Fruit fly (Drosophila melanogaster) whole organism, embryonic: ENCODE results near the gene ppk30.

Experiments used
- B-H2 ChIP-seq: fragments of 200-800 bp; sonication (Bioruptor generic); optimal IDR thresholded peaks from 2 replicates; lab custom pipeline; 2018; ENCODE audit warnings: missing biosample characterization, mild to moderate bottlenecking, missing genetic modification characterization
- CG10209 ChIP-seq: fragments of 200-800 bp; sonication (Bioruptor generic); optimal IDR thresholded peaks from 3 replicates; lab custom pipeline; 2017; ENCODE audit warnings: missing biosample characterization, mild to moderate bottlenecking, missing genetic modification characterization, missing genetic modification reagents
- CG1024 ChIP-seq: fragments of 200-800 bp; sonication (Bioruptor generic); IDR thresholded peaks from 2 replicates; pipeline ENCODE4 v1.3.6; 2022; ENCODE audit warnings: missing biosample characterization, missing genetic modification characterization
- CG10543 ChIP-seq: fragments of 200-800 bp; sonication (Bioruptor generic); optimal IDR thresholded peaks from 3 replicates; lab custom pipeline; 2017; ENCODE audit warnings: missing biosample characterization, mild to moderate bottlenecking, missing genetic modification characterization, moderate library complexity
- CG10654 ChIP-seq: fragments of 200-800 bp; sonication (Bioruptor generic); optimal IDR thresholded peaks from 2 replicates; lab custom pipeline; 2016; ENCODE audit warnings: missing biosample characterization, missing genetic modification characterization
- CG11723 ChIP-seq: fragments of 200-800 bp; sonication (Bioruptor generic); optimal IDR thresholded peaks from 2 replicates; lab custom pipeline; 2017; ENCODE audit warnings: missing biosample characterization, mild to moderate bottlenecking, missing genetic modification characterization
- CG12071 ChIP-seq: fragments of 200-800 bp; sonication (Bioruptor generic); optimal IDR thresholded peaks from 3 replicates; lab custom pipeline; 2018; ENCODE audit warnings: missing biosample characterization, mild to moderate bottlenecking, missing genetic modification characterization
- CG1233 ChIP-seq: fragments of 200-800 bp; sonication (Bioruptor generic); optimal IDR thresholded peaks from 4 replicates; lab custom pipeline; 2018; ENCODE audit warnings: missing biosample characterization, mild to moderate bottlenecking, missing genetic modification characterization
- CG12659 ChIP-seq: fragments of 200-800 bp; sonication (Bioruptor generic); optimal IDR thresholded peaks from 3 replicates; lab custom pipeline; 2017; ENCODE audit warnings: mild to moderate bottlenecking, missing biosample characterization, missing genetic modification reagents, missing genetic modification characterization
- CG12744 ChIP-seq: fragments of 200-800 bp; sonication (Bioruptor generic); optimal IDR thresholded peaks from 2 replicates; lab custom pipeline; 2016; ENCODE audit warnings: missing biosample characterization, missing genetic modification characterization
- CG13287 ChIP-seq: fragments of 200-800 bp; sonication (Bioruptor generic); IDR thresholded peaks from 2 replicates; pipeline ENCODE4 v1.3.6; 2022; ENCODE audit warnings: missing biosample characterization, missing genetic modification characterization; ENCODE audit not compliant: partially characterized antibody
- CG14667 ChIP-seq: fragments of 200-800 bp; sonication (Bioruptor generic); IDR thresholded peaks from 2 replicates; pipeline ENCODE4 v1.3.6; 2022; ENCODE audit warnings: missing biosample characterization, missing genetic modification characterization
- CG14965 ChIP-seq: fragments of 200-800 bp; sonication (Bioruptor generic); optimal IDR thresholded peaks from 2 replicates; lab custom pipeline; 2016; ENCODE audit warnings: missing biosample characterization, missing genetic modification characterization, borderline replicate concordance
- CG16813 ChIP-seq: fragments of 200-800 bp; sonication (Bioruptor generic); IDR thresholded peaks from 3 replicates; pipeline ENCODE4 v1.3.6; 2022; ENCODE audit warnings: missing biosample characterization, missing genetic modification characterization; ENCODE audit not compliant: partially characterized antibody
- CG17359 ChIP-seq: fragments of 200-800 bp; sonication (Bioruptor generic); optimal IDR thresholded peaks from 3 replicates; lab custom pipeline; 2018; ENCODE audit warnings: missing biosample characterization, mild to moderate bottlenecking, missing genetic modification characterization, moderate library complexity
- CG17612 ChIP-seq: fragments of 200-800 bp; sonication (Bioruptor generic); IDR thresholded peaks from 2 replicates; pipeline ENCODE4 v1.3.6; 2022; ENCODE audit warnings: missing biosample characterization, missing genetic modification characterization
- CG18011 ChIP-seq: fragments of 200-800 bp; sonication (Bioruptor generic); optimal IDR thresholded peaks from 2 replicates; lab custom pipeline; 2017; ENCODE audit warnings: missing biosample characterization, missing genetic modification characterization, mild to moderate bottlenecking, moderate library complexity, missing genotype
- CG18476 ChIP-seq: fragments of 200-800 bp; sonication (Bioruptor generic); optimal IDR thresholded peaks from 2 replicates; lab custom pipeline; 2016; ENCODE audit warnings: missing biosample characterization, mild to moderate bottlenecking, missing genetic modification characterization
- CG2120 ChIP-seq: fragments of 200-800 bp; sonication (Bioruptor generic); optimal IDR thresholded peaks from 3 replicates; lab custom pipeline; 2016; ENCODE audit warnings: missing biosample characterization, missing genetic modification characterization
- CG31388 ChIP-seq: fragments of 200-800 bp; sonication (Bioruptor generic); optimal IDR thresholded peaks from 2 replicates; lab custom pipeline; 2016; ENCODE audit warnings: missing biosample characterization, missing genetic modification characterization
- CG34422 ChIP-seq: fragments of 200-800 bp; sonication (Bioruptor generic); IDR thresholded peaks from 3 replicates; pipeline ENCODE4 v1.3.6; 2022; ENCODE audit warnings: missing biosample characterization, missing genetic modification characterization
- CG3995 ChIP-seq: fragments of 200-800 bp; sonication (Bioruptor generic); optimal IDR thresholded peaks from 3 replicates; lab custom pipeline; 2016; ENCODE audit warnings: missing biosample characterization, missing genetic modification characterization
- CG7556 ChIP-seq: fragments of 200-800 bp; sonication (Bioruptor generic); optimal IDR thresholded peaks from 2 replicates; lab custom pipeline; 2017; ENCODE audit warnings: missing biosample characterization, mild to moderate bottlenecking, missing genetic modification characterization
- CG8089 ChIP-seq: fragments of 200-800 bp; sonication (Bioruptor generic); optimal IDR thresholded peaks from 3 replicates; lab custom pipeline; 2016; ENCODE audit warnings: missing biosample characterization, missing genetic modification characterization
- CG8478 ChIP-seq: fragments of >200 bp; optimal IDR thresholded peaks from 2 replicates; lab custom pipeline; 2018
- Dll ChIP-seq: fragments of 200-800 bp; sonication (Bioruptor generic); IDR thresholded peaks from 4 replicates; pipeline ENCODE4 v1.3.6; 2022; ENCODE audit warnings: missing biosample characterization, missing genetic modification characterization; ENCODE audit not compliant: partially characterized antibody
- Fer3 ChIP-seq: fragments of 200-800 bp; sonication (Bioruptor generic); optimal IDR thresholded peaks from 2 replicates; lab custom pipeline; 2018; ENCODE audit warnings: missing biosample characterization, mild to moderate bottlenecking, missing genetic modification characterization, moderate library complexity
- Gug ChIP-seq: fragments of 200-800 bp; sonication (Bioruptor generic); IDR thresholded peaks from 4 replicates; pipeline ENCODE4 v1.3.6; 2022; ENCODE audit warnings: missing biosample characterization, missing genetic modification characterization
- HHEX ChIP-seq: fragments of 200-800 bp; sonication (Bioruptor generic); optimal IDR thresholded peaks from 3 replicates; lab custom pipeline; 2017; ENCODE audit warnings: missing biosample characterization, mild to moderate bottlenecking, missing genetic modification characterization, missing genetic modification reagents
- MBD-R2 ChIP-seq: fragments of 200-800 bp; sonication (Bioruptor generic); IDR thresholded peaks from 2 replicates; pipeline ENCODE4 v1.3.6; 2022; ENCODE audit warnings: missing biosample characterization, missing genetic modification characterization
- NC2β ChIP-seq: fragments of 200-800 bp; sonication (Bioruptor generic); optimal IDR thresholded peaks from 2 replicates; lab custom pipeline; 2016; ENCODE audit warnings: missing biosample characterization, missing genetic modification characterization
- Neu2 ChIP-seq: fragments of 200-800 bp; sonication (Bioruptor generic); optimal IDR thresholded peaks from 3 replicates; lab custom pipeline; 2016; ENCODE audit warnings: missing biosample characterization, missing genetic modification characterization, borderline replicate concordance
- Six4 ChIP-seq: fragments of 200-800 bp; sonication (Bioruptor generic); optimal IDR thresholded peaks from 2 replicates; lab custom pipeline; 2016; ENCODE audit warnings: missing biosample characterization, missing genetic modification characterization
- Sox100B ChIP-seq: fragments of 200-800 bp; sonication (Bioruptor generic); optimal IDR thresholded peaks from 3 replicates; lab custom pipeline; 2018; ENCODE audit warnings: missing biosample characterization, mild to moderate bottlenecking, missing genetic modification characterization
- TFAM ChIP-seq: fragments of 200-800 bp; sonication (Bioruptor generic); optimal IDR thresholded peaks from 2 replicates; lab custom pipeline; 2017; ENCODE audit warnings: missing biosample characterization, missing genetic modification characterization, inconsistent platforms
- Trl ChIP-seq, 3 experiments: fragments of >200 bp in 2 of 3; fragments of 200-800 bp in 1 of 3; sonication (Bioruptor generic) in 1 of 3; optimal IDR thresholded peaks; 2 replicates in 1 of 3; 3 replicates in 2 of 3; lab custom pipeline; 2016 to 2017; ENCODE audit warnings: missing biosample characterization in 1 of 3, missing genetic modification characterization in 1 of 3
- ase ChIP-seq: fragments of 200-800 bp; sonication (Bioruptor generic); IDR thresholded peaks from 3 replicates; pipeline ENCODE4 v1.3.6; 2022; ENCODE audit warnings: missing biosample characterization, missing genetic modification characterization
- ash1 ChIP-seq: fragments of 200-800 bp; sonication (Bioruptor generic); optimal IDR thresholded peaks from 2 replicates; lab custom pipeline; 2018; ENCODE audit warnings: missing biosample characterization, mild to moderate bottlenecking, missing genetic modification characterization
- chm ChIP-seq: fragments of 200-800 bp; sonication (Bioruptor generic); IDR thresholded peaks from 2 replicates; pipeline ENCODE4 v1.3.6; 2022; ENCODE audit warnings: missing biosample characterization, missing genetic modification characterization
- fd102C ChIP-seq: fragments of 200-800 bp; sonication (Bioruptor generic); optimal IDR thresholded peaks from 2 replicates; lab custom pipeline; 2018; ENCODE audit warnings: missing biosample characterization, mild to moderate bottlenecking, missing genetic modification characterization, moderate library complexity
- fru ChIP-seq: fragments of >200 bp; optimal IDR thresholded peaks from 2 replicates; lab custom pipeline; 2017
- fu2 ChIP-seq: fragments of 200-800 bp; sonication (Bioruptor generic); optimal IDR thresholded peaks from 2 replicates; lab custom pipeline; 2016; ENCODE audit warnings: missing biosample characterization, missing genetic modification characterization
- onecut ChIP-seq: fragments of 200-800 bp; sonication (Bioruptor generic); IDR thresholded peaks from 2 replicates; pipeline ENCODE4 v1.3.6; 2022; ENCODE audit warnings: missing biosample characterization, missing genetic modification characterization
- org-1 ChIP-seq: fragments of 200-800 bp; sonication (Bioruptor generic); optimal IDR thresholded peaks from 2 replicates; lab custom pipeline; 2017; ENCODE audit warnings: missing biosample characterization, missing genetic modification characterization
- peb ChIP-seq: fragments of 200-800 bp; sonication (Bioruptor generic); IDR thresholded peaks from 2 replicates; pipeline ENCODE4 v1.3.6; 2022; ENCODE audit warnings: missing biosample characterization, missing genetic modification characterization
- pfk ChIP-seq: fragments of 200-800 bp; sonication (Bioruptor generic); optimal IDR thresholded peaks from 2 replicates; lab custom pipeline; 2018; ENCODE audit warnings: missing biosample characterization, mild to moderate bottlenecking, missing genetic modification characterization, moderate library complexity
- sd ChIP-seq: fragments of 200-800 bp; sonication (Bioruptor generic); optimal IDR thresholded peaks from 3 replicates; lab custom pipeline; 2018; ENCODE audit warnings: missing biosample characterization, mild to moderate bottlenecking, missing genetic modification characterization, moderate library complexity
- sim ChIP-seq: fragments of 200-800 bp; sonication (Bioruptor generic); IDR thresholded peaks from 2 replicates; pipeline ENCODE4 v1.3.6; 2022; ENCODE audit warnings: missing biosample characterization, missing genetic modification characterization
- vvl ChIP-seq: fragments of 200-800 bp; sonication (Bioruptor generic); IDR thresholded peaks from 2 replicates; pipeline ENCODE4 v1.3.6; 2022; ENCODE audit warnings: missing biosample characterization, missing genetic modification characterization
- zen ChIP-seq: fragments of 200-800 bp; sonication (Bioruptor generic); optimal IDR thresholded peaks from 3 replicates; lab custom pipeline; 2018; ENCODE audit warnings: missing biosample characterization, mild to moderate bottlenecking, missing genetic modification characterization, moderate library complexity

ppk30 gene

dm6 chr3R:29716782-29717317, 47.9 kb downstream of the ppk30 start, which contains the start of gene Obp99b (continued):
- peak; percentile 27 for TF ChIP-seq B-H2 (GFP tag; lab: Kevin White, UChicago)
- TF ChIP-seq pfk (GFP tag; lab: Kevin White, UChicago): peak; percentile 45
- TF ChIP-seq CG14667 (GFP tag; lab: Robert Waterston, UW): peak; percentile 54
- TF ChIP-seq CG7556: no peak
- peak; percentile 80 for TF ChIP-seq CG17359 (tag; lab: Kevin White, UChicago)
- TF ChIP-seq NC2β: peak; percentile 82
- peak; percentile 46 for TF ChIP-seq CG10654 (GFP tag; lab: Kevin White, UChicago)
- TF ChIP-seq chm (GFP tag; lab: Robert Waterston, UW): peak; percentile 87
- no peak for TF ChIP-seq Dll
- TF ChIP-seq sd (tag; lab: Kevin White, UChicago): peak; percentile 25
- peak; percentile 70 for TF ChIP-seq CG11723 (GFP tag; lab: Kevin White, UChicago)
- peak; percentile 73 for TF ChIP-seq fd102C
- TF ChIP-seq CG1024: peak; percentile 83
- peak; percentile 69 for TF ChIP-seq Sox100B (GFP tag; lab: Kevin White, UChicago)
- TF ChIP-seq CG1233: peak; percentile 82
- peak; percentile 14 for TF ChIP-seq CG31388 (GFP tag; lab: Kevin White, UChicago)
- 0 out of 2 replicates have a peak, but pooled peaks have one; percentile 18 for TF ChIP-seq MBD-R2 (GFP tag; lab: Robert Waterston, UW)
- peak; percentile 87 for TF ChIP-seq HHEX (GFP tag; lab: Kevin White, UChicago)
- peak; percentile 30; the same call in 1 of the 2 replicates for TF ChIP-seq peb (GFP tag; lab: Robert Waterston, UW)
- peak; percentile 13 for TF ChIP-seq fu2 (GFP tag; lab: Kevin White, UChicago)
- TF ChIP-seq CG12659 (GFP tag; lab: Kevin White, UChicago): peak; percentile 49
- TF ChIP-seq CG16813 (GFP tag; lab: Robert Waterston, UW): no peak
- TF ChIP-seq CG17612 (GFP tag; lab: Robert Waterston, UW): peak; percentile 57; the same call in 1 of the 2 replicates
- no peak for TF ChIP-seq CG13287 (GFP tag; lab: Robert Waterston, UW)
- peak; percentile 3 for TF ChIP-seq CG12744 (GFP tag; lab: Kevin White, UChicago)
- peak; percentile 74; the same call in 2 of the 3 replicates for TF ChIP-seq CG34422
- TF ChIP-seq vvl (GFP tag; lab: Robert Waterston, UW): peak; percentile 89
- peak; percentile 84; the same call in 2 of the 3 replicates for TF ChIP-seq ase (GFP tag; lab: Robert Waterston, UW)
- TF ChIP-seq Six4 (GFP tag; lab: Kevin White, UChicago): peak; percentile 63
- peak; percentile 66 for TF ChIP-seq zen (tag; lab: Kevin White, UChicago)
- no peak for TF ChIP-seq CG2120
- peak; percentile 68 for TF ChIP-seq Fer3 (tag; lab: Kevin White, UChicago)
- TF ChIP-seq org-1: peak; percentile 56
- TF ChIP-seq onecut: peak; percentile 92
- TF ChIP-seq fru (lab: Kevin White, UChicago): no peak
- peak; percentile 62 for TF ChIP-seq CG18011 (GFP tag; lab: Kevin White, UChicago)
- peak; percentile 51 for TF ChIP-seq TFAM
- TF ChIP-seq ash1 (GFP tag; lab: Kevin White, UChicago): no peak
- TF ChIP-seq CG8089 (GFP tag; lab: Kevin White, UChicago): peak; percentile 85
- TF ChIP-seq CG8478: no peak
- TF ChIP-seq CG12071 (GFP tag; lab: Kevin White, UChicago): peak; percentile 91
- TF ChIP-seq Gug: peak; percentile 53; the same call in 3 of the 4 replicates
- TF ChIP-seq CG18476 (GFP tag; lab: Kevin White, UChicago): peak; percentile 47
- peak; percentile 73 for TF ChIP-seq CG10209
- TF ChIP-seq Neu2 (GFP tag; lab: Kevin White, UChicago): peak; percentile 34
- TF ChIP-seq Trl (optimal IDR thresholded peaks at IDR 0.05; lab: Kevin White, UChicago): peak in 1 of 2 experiments; percentile 10
- TF ChIP-seq Trl (GFP tag; optimal IDR thresholded peaks at IDR 0.05; lab: Kevin White, UChicago): peak; percentile 85
- peak; percentile 74; the same call in 1 of the 2 replicates for TF ChIP-seq sim
- peak; percentile 63 for TF ChIP-seq CG10543
- TF ChIP-seq CG3995 (GFP tag; lab: Kevin White, UChicago): no peak
- peak; percentile 98 for TF ChIP-seq CG14965
